Worm (Caenorhabditis elegans) whole organism, L2 larva: ENCODE data around the gene gtf-2H5.

Experiments
- R02D3.7 ChIP-seq: fragments of 150-350 bp; optimal IDR thresholded peaks from 2 replicates; lab custom pipeline; 2014; ENCODE audit warnings: missing biosample characterization, missing genetic modification characterization
- aly-2 ChIP-seq: fragments of 150-350 bp; optimal IDR thresholded peaks from 2 replicates; lab custom pipeline; 2014; ENCODE audit warnings: missing biosample characterization, missing genetic modification characterization
- ceh-82 ChIP-seq: fragments of 150-350 bp; optimal IDR thresholded peaks from 2 replicates; lab custom pipeline; 2014; ENCODE audit warnings: missing biosample characterization, missing genetic modification characterization
- lin-13 ChIP-seq: fragments of 150-350 bp; optimal IDR thresholded peaks from 2 replicates; lab custom pipeline; 2014; ENCODE audit warnings: missing biosample characterization, missing genetic modification reagents, missing genetic modification characterization
- lin-39 ChIP-seq: fragments of 150-350 bp; optimal IDR thresholded peaks from 2 replicates; lab custom pipeline; 2014; ENCODE audit warnings: missing biosample characterization, missing genetic modification reagents, missing genetic modification characterization
- lsy-2 ChIP-seq, 2 experiments: fragments of 150-350 bp in 1 of 2; sonication (generic microtip) in 1 of 2; optimal IDR thresholded peaks; 2 replicates each; lab custom pipeline; 2014 to 2017; ENCODE audit warnings: missing biosample characterization in 2 of 2, missing genetic modification characterization in 2 of 2
- nhr-23 ChIP-seq: fragments of 150-350 bp; optimal IDR thresholded peaks from 2 replicates; lab custom pipeline; 2014; ENCODE audit warnings: missing biosample characterization, missing genetic modification reagents, missing genetic modification characterization
- nhr-6 ChIP-seq: fragments of 150-350 bp; optimal IDR thresholded peaks from 2 replicates; lab custom pipeline; 2014; ENCODE audit warnings: missing biosample characterization, missing genetic modification characterization
- nhr-77 ChIP-seq: fragments of 150-350 bp; optimal IDR thresholded peaks from 2 replicates; lab custom pipeline; 2014; ENCODE audit warnings: missing biosample characterization, missing genetic modification characterization
- skn-1 ChIP-seq: sonication (generic microtip); optimal IDR thresholded peaks from 2 replicates; lab custom pipeline; 2017; ENCODE audit warnings: missing biosample characterization, missing genetic modification characterization
- sma-3 ChIP-seq: sonication (generic microtip); optimal IDR thresholded peaks from 2 replicates; lab custom pipeline; 2016; ENCODE audit warnings: missing genetic modification reagents, missing genetic modification characterization, missing compliant biosample characterization
- unc-62 ChIP-seq: fragments of 150-350 bp; optimal IDR thresholded peaks from 2 replicates; lab custom pipeline; 2014; ENCODE audit warnings: missing biosample characterization, missing genetic modification reagents, missing genetic modification characterization
- ztf-11 ChIP-seq: sonication (generic microtip); optimal IDR thresholded peaks from 2 replicates; lab custom pipeline; 2017; ENCODE audit warnings: missing biosample characterization, missing genetic modification characterization

DNA sequence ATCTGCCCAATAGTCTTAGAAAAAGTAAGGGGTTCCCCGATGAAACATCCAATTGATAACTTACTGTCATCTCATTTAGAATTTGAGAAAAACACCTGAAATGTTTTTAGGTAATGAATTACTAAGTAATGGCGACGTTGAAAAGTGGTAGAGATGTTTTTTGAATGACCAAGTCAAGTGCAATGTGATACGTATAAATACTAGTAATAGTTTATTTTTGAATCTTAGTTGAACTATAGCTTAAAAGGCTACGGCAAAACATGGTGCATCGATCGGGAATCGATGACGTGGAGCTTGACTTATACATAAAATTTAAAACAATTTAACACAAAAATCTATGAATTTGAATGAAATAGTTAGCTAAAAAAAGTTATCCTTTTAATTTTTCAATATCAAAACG is 32.2 kb upstream of the gtf-2H5 start, which contains the start of gene best-17:
- no peak for TF ChIP-seq R02D3.7 (tag; lab: Kevin White, UChicago)
- TF ChIP-seq ceh-82 (tag; lab: Kevin White, UChicago), result no peak
- TF ChIP-seq unc-62 (GFP tag; lab: Kevin White, UChicago), result no peak
- no peak for TF ChIP-seq lin-39 (tag; lab: Kevin White, UChicago)
- TF ChIP-seq aly-2 (tag; lab: Kevin White, UChicago), result no peak
- TF ChIP-seq ztf-11 (tag; lab: Kevin White, UChicago), result no peak
- no peak for TF ChIP-seq lsy-2 (tag; optimal IDR thresholded peaks at IDR 0.05; lab: Kevin White, UChicago)
- no peak for TF ChIP-seq nhr-6 (tag; lab: Kevin White, UChicago)
- TF ChIP-seq skn-1 (tag; lab: Kevin White, UChicago), result no peak
- TF ChIP-seq nhr-23, result no peak
- no peak for TF ChIP-seq lin-13 (GFP tag; lab: Kevin White, UChicago)
- TF ChIP-seq sma-3 (GFP tag; lab: Kevin White, UChicago), result no peak
- no peak for TF ChIP-seq nhr-77
